Fruit fly (Drosophila melanogaster): Measurements from ENCODE around the gene Zmynd8.

Gene Zmynd8

DNA sequence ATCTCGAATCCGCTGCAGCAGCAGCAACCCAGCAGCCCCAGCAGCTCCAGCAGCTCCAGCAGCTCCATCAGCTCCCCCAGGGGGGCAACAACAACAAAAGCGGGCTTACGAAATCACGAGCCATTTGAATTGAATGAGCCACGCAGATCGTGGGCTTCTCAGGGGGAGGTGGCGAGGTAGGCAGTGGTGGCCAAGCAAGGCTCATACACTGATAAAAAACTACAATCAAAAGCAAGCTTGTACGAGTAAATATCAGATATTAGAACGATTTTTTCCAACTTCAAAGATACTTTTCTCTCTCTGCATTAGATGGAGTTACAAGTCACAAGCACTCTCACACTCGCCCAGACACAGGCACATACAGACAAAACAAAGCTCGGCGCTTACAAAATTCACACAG, 39.9 kb downstream of the Zmynd8 start (continued):
- TF ChIP-seq CG6689 (GFP tag; IDR thresholded peaks at IDR 0.05) (peak; percentile 38), CG12391 (tag; optimal IDR thresholded peaks at IDR 0.05) (no peak), GATAe (GFP tag; conservative IDR thresholded peaks at IDR 0.05) (no peak), Gug (GFP tag; IDR thresholded peaks at IDR 0.05) (0 out of 4 replicates have a peak, but pooled peaks have one; percentile 4), Ravus (GFP tag; IDR thresholded peaks at IDR 0.05) (no peak), Rfx (GFP tag; IDR thresholded peaks at IDR 0.05) (peak; percentile 53; the same call in 1 of the 2 replicates), Ssrp (tag; optimal IDR thresholded peaks at IDR 0.05) (no peak), CG1024 (GFP tag; IDR thresholded peaks at IDR 0.05) (peak; percentile 15; the same call in 1 of the 2 replicates), yki (optimal IDR thresholded peaks at IDR 0.05) (no peak), CG14441 (GFP tag; IDR thresholded peaks at IDR 0.05) (peak; percentile 69), HHEX (GFP tag; optimal IDR thresholded peaks at IDR 0.05) (peak; percentile 36), pita (GFP tag; optimal IDR thresholded peaks at IDR 0.05) (no peak), Scr (GFP tag; IDR thresholded peaks at IDR 0.05; ENCODE audit: partially characterized antibody) (no peak), bsh (GFP tag; optimal IDR thresholded peaks at IDR 0.05) (peak; percentile 13 to 40), CG14014 (GFP tag; IDR thresholded peaks at IDR 0.05) (no peak), usp (GFP tag; optimal IDR thresholded peaks at IDR 0.05) (no peak), Asciz (GFP tag; optimal IDR thresholded peaks at IDR 0.05) (peak; percentile 27), Xbp1 (GFP tag; optimal IDR thresholded peaks at IDR 0.05) (no peak), CG4424 (GFP tag; optimal IDR thresholded peaks at IDR 0.05) (peak; percentile 43), CG7372 (GFP tag; IDR thresholded peaks at IDR 0.05) (0 out of 2 replicates have a peak, but pooled peaks have one; percentile 19), sim (GFP tag; IDR thresholded peaks at IDR 0.05) (no peak), zfh1 (GFP tag; IDR thresholded peaks at IDR 0.05) (0 out of 3 replicates have a peak, but pooled peaks have one; percentile 17), fd96Cb (tag; optimal IDR thresholded peaks at IDR 0.05) (peak; percentile 9), dm (GFP tag; optimal IDR thresholded peaks at IDR 0.05) (no peak), CG15269 (tag; optimal IDR thresholded peaks at IDR 0.05) (peak; percentile 16), Fer3 (tag; optimal IDR thresholded peaks at IDR 0.05) (peak; percentile 16), sens (GFP tag) (peak; percentile 84), Ada2b (GFP tag; IDR thresholded peaks at IDR 0.05) (peak; percentile 59), CG18011 (GFP tag; optimal IDR thresholded peaks at IDR 0.05) (no peak), tll (GFP tag; optimal IDR thresholded peaks at IDR 0.05) (no peak), NFAT (GFP tag; IDR thresholded peaks at IDR 0.05) (peak; percentile 20; the same call in 1 of the 2 replicates), Mes4 (GFP tag; optimal IDR thresholded peaks at IDR 0.05) (peak; percentile 12), CG31388 (GFP tag; optimal IDR thresholded peaks at IDR 0.05) (no peak), pan (optimal IDR thresholded peaks at IDR 0.05) (no peak), pan (GFP tag; optimal IDR thresholded peaks at IDR 0.05 in 1 of 2, IDR thresholded peaks at IDR 0.05 in 1 of 2) (peak in 1 of 2 experiments; percentile 48), stc (GFP tag; IDR thresholded peaks at IDR 0.05) (no peak), Atf6 (GFP tag; IDR thresholded peaks at IDR 0.05) (no peak), trh (GFP tag; optimal IDR thresholded peaks at IDR 0.05) (no peak), scrt (GFP tag; optimal IDR thresholded peaks at IDR 0.05) (no peak), CG10543 (GFP tag; optimal IDR thresholded peaks at IDR 0.05) (peak; percentile 16), Dad (GFP tag; optimal IDR thresholded peaks at IDR 0.05) (no peak), pum (GFP tag; optimal IDR thresholded peaks at IDR 0.05) (no peak), chinmo (GFP tag; IDR thresholded peaks at IDR 0.05; ENCODE audit: partially characterized antibody) (0 out of 4 replicates have a peak, but pooled peaks have one; percentile 59), Hr51 (GFP tag; optimal IDR thresholded peaks at IDR 0.05) (peak in 1 of 2 experiments; percentile 25), CG4730 (GFP tag; IDR thresholded peaks at IDR 0.05) (0 out of 2 replicates have a peak, but pooled peaks have one; percentile 4), CG5953 (GFP tag; IDR thresholded peaks at IDR 0.05) (no peak), dmrt99B (tag; optimal IDR thresholded peaks at IDR 0.05) (peak; percentile 54), jigr1 (GFP tag; IDR thresholded peaks at IDR 0.05) (no peak), Rx (GFP tag; IDR thresholded peaks at IDR 0.05) (0 out of 2 replicates have a peak, but pooled peaks have one; percentile 3), zen2 (GFP tag; IDR thresholded peaks at IDR 0.05; ENCODE audit: partially characterized antibody) (no peak), gem (tag; optimal IDR thresholded peaks at IDR 0.05) (peak; percentile 39)

Measured in whole organism, embryonic.